Worm (Caenorhabditis elegans): ENCODE data around the gene pept-2.

pept-2 gene

DNA sequence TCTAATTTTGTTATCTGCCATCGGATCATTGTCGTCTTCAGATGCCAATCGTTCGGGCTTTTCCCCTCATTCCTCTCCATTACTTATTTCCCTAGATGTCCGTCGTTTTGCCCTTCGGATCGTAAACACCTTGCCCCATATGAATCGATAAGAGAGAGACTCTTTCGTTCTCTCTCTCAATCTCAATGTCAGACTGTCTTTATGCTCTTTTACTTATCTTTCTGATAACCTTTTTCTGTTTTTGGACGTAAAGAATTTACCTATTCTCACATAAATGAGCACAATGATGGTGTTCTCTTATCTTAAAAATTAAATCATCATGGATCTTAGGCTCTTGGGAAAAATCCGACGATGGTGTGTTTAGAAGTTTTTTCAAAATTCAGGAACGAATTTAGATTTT, 6.3 kb downstream of the pept-2 start:
- TF ChIP-seq pqm-1 (tag; optimal IDR thresholded peaks at IDR 0.05), result peak; percentile 56
- TF ChIP-seq elt-3 (tag; optimal IDR thresholded peaks at IDR 0.05), result no peak
- peak; percentile 78 for TF ChIP-seq elt-2 (tag; optimal IDR thresholded peaks at IDR 0.05)
- TF ChIP-seq pha-4 (tag; optimal IDR thresholded peaks at IDR 0.05), result no peak

DNA sequence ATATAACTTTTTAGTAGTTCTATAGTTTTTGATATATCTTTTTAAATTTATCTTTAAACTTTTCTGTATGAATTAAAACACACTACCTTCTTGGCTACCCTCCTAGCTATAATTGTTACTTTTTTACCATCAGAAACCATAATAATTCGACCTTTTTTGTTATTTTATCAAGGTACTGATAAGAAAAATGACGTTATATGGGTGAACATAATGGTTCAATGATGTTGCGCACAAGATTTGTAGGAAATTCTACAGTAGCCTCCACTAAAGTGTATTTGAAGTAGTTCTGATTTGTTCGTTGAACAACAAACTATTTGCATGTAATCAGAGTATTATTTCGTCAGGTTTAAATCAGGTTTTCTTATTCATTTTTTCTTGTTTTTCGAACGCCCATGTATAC, 8.2 kb downstream of the pept-2 start:
- TF ChIP-seq pqm-1 (tag; optimal IDR thresholded peaks at IDR 0.05) (peak; percentile 30), egl-27 (tag; optimal IDR thresholded peaks at IDR 0.05) (no peak), elt-2 (tag; optimal IDR thresholded peaks at IDR 0.05) (peak; percentile 40)

ce11 chrIV:10799354-10799753, 8.9 kb downstream of the pept-2 start, which contains the start of gene zipt-2.1:
TSS of gene zipt-2.1 (plus strand) at chrIV:10799654.
- TF ChIP-seq pqm-1 (tag; optimal IDR thresholded peaks at IDR 0.05), result no peak

ce11 chrIV:10803973-10804372, 13.5 kb downstream of the pept-2 start:
- TF ChIP-seq lin-15B (tag; optimal IDR thresholded peaks at IDR 0.05) (no peak), nhr-12 (tag; optimal IDR thresholded peaks at IDR 0.05) (no peak), mdl-1 (tag; optimal IDR thresholded peaks at IDR 0.05) (no peak), nhr-11 (tag; optimal IDR thresholded peaks at IDR 0.05) (no peak), lsy-12 (tag; optimal IDR thresholded peaks at IDR 0.05) (no peak), fos-1 (tag; optimal IDR thresholded peaks at IDR 0.05) (no peak), mml-1 (tag; optimal IDR thresholded peaks at IDR 0.05) (no peak)

ce11 chrIV:10810820-10811219, 20.4 kb downstream of the pept-2 start:
- TF ChIP-seq lin-15B (tag; optimal IDR thresholded peaks at IDR 0.05), result no peak
- no peak for TF ChIP-seq fos-1 (tag; optimal IDR thresholded peaks at IDR 0.05)
- TF ChIP-seq elt-3 (tag; optimal IDR thresholded peaks at IDR 0.05), result no peak
- TF ChIP-seq nhr-237 (tag; optimal IDR thresholded peaks at IDR 0.05), result no peak
- no peak for TF ChIP-seq R02D3.7 (tag; optimal IDR thresholded peaks at IDR 0.05)
- TF ChIP-seq skn-1 (tag; optimal IDR thresholded peaks at IDR 0.05), result peak; percentile 7
- TF ChIP-seq pha-4 (tag; optimal IDR thresholded peaks at IDR 0.05), result peak; percentile 15
- TF ChIP-seq elt-1 (tag; optimal IDR thresholded peaks at IDR 0.05), result no peak
- TF ChIP-seq ceh-16 (tag; optimal IDR thresholded peaks at IDR 0.05), result no peak
- no peak for TF ChIP-seq mdl-1 (tag; optimal IDR thresholded peaks at IDR 0.05)
- TF ChIP-seq nhr-67 (tag; optimal IDR thresholded peaks at IDR 0.05), result no peak
- TF ChIP-seq nhr-43 (tag; optimal IDR thresholded peaks at IDR 0.05; ENCODE audit: poor library complexity, severe bottlenecking), result no peak
- no peak for TF ChIP-seq egl-27 (tag; optimal IDR thresholded peaks at IDR 0.05)
- no peak for TF ChIP-seq tbx-2 (tag; optimal IDR thresholded peaks at IDR 0.05)
- no peak for TF ChIP-seq mml-1 (tag; optimal IDR thresholded peaks at IDR 0.05)
- peak; percentile 78 for TF ChIP-seq elt-2 (tag; optimal IDR thresholded peaks at IDR 0.05)
- TF ChIP-seq jun-1 (tag; optimal IDR thresholded peaks at IDR 0.05), result no peak
- no peak for TF ChIP-seq fkh-2 (tag; optimal IDR thresholded peaks at IDR 0.05)
- no peak for TF ChIP-seq nhr-25 (tag; optimal IDR thresholded peaks at IDR 0.05)
- no peak for TF ChIP-seq ceh-82 (tag; optimal IDR thresholded peaks at IDR 0.05)
- no peak for TF ChIP-seq ztf-4 (tag; optimal IDR thresholded peaks at IDR 0.05)
- no peak for TF ChIP-seq nhr-11 (tag; optimal IDR thresholded peaks at IDR 0.05)
- TF ChIP-seq ZK546.5 (tag; optimal IDR thresholded peaks at IDR 0.05), result no peak
- no peak for TF ChIP-seq hmg-11 (tag; optimal IDR thresholded peaks at IDR 0.05)
- no peak for TF ChIP-seq nhr-76 (tag; optimal IDR thresholded peaks at IDR 0.05)
- TF ChIP-seq ama-1 (optimal IDR thresholded peaks at IDR 0.05), result no peak
- TF ChIP-seq nfya-1 (tag; optimal IDR thresholded peaks at IDR 0.05; ENCODE audit: insufficient read depth), result no peak
- no peak for TF ChIP-seq egl-5 (tag; optimal IDR thresholded peaks at IDR 0.05)
- TF ChIP-seq pqm-1 (tag; optimal IDR thresholded peaks at IDR 0.05), result peak; percentile 95
- TF ChIP-seq nhr-28 (tag; optimal IDR thresholded peaks at IDR 0.05), result no peak
- no peak for TF ChIP-seq snpc-4 (tag; optimal IDR thresholded peaks at IDR 0.05)
- no peak for TF ChIP-seq lin-39 (tag; optimal IDR thresholded peaks at IDR 0.05)
- TF ChIP-seq aly-2 (tag; optimal IDR thresholded peaks at IDR 0.05), result no peak

DNA sequence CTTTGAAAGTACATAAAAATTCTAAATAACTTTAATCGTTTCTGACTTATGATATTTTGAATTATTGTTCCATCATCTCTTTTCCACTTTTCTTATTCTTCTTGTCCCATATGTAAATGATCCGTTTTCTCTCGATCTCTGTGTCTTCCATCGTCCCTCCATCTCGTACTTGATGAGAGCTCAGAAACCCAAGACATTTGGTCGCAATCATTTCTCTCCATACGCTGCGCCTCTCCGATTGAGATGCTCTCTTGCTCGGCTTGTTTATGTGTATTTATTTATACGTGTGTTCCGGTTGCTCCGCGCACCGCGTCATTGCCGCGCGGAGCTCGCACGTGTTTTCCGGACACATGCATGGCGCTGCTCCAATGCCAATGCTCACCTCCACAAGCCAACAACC, 20.9 kb downstream of the pept-2 start:
- TF ChIP-seq fkh-2 (tag; optimal IDR thresholded peaks at IDR 0.05) (no peak), tbx-2 (tag; optimal IDR thresholded peaks at IDR 0.05) (no peak), ceh-9 (tag; optimal IDR thresholded peaks at IDR 0.05) (no peak), pha-4 (tag; optimal IDR thresholded peaks at IDR 0.05) (peak; percentile 5)

Measured in whole organism, L3 larva.